Worm (Caenorhabditis elegans): ENCODE results near the gene C54H2.4.

- TF ChIP-seq lin-29 (GFP tag; IDR thresholded peaks at IDR 0.05) (no peak), lin-39 (tag; optimal IDR thresholded peaks at IDR 0.05) (no peak), rbr-2 (tag; optimal IDR thresholded peaks at IDR 0.05) (no peak), unc-62 (GFP tag; optimal IDR thresholded peaks at IDR 0.05 in 1 of 2) (no peak), unc-62 (tag; optimal IDR thresholded peaks at IDR 0.05) (no peak), fos-1 (tag; optimal IDR thresholded peaks at IDR 0.05) (no peak), fkh-10 (GFP tag; optimal IDR thresholded peaks at IDR 0.05) (no peak), jun-1 (tag; optimal IDR thresholded peaks at IDR 0.05) (no peak), ZK546.5 (tag; optimal IDR thresholded peaks at IDR 0.05) (no peak), ceh-28 (tag; optimal IDR thresholded peaks at IDR 0.05) (no peak), nhr-11 (tag; optimal IDR thresholded peaks at IDR 0.05) (no peak), ceh-32 (tag; optimal IDR thresholded peaks at IDR 0.05; ENCODE audit: poor library complexity) (no peak), nhr-10 (tag; optimal IDR thresholded peaks at IDR 0.05) (no peak)
Observed at ce11 chrX:5720929-5721328, 49.6 kb downstream of the C54H2.4 start.

Data from whole organism, L4 larva.